Worm (Caenorhabditis elegans) whole organism, mixed stage, embryonic: Measurements from ENCODE around the gene K02C4.5.
A peak's percentile ranks its signal among the peaks of the same experiment; 100 is the strongest.

ENCODE experiments used
- M03D4.4 ChIP-seq: sonication (generic microtip); optimal IDR thresholded peaks from 2 replicates; lab custom pipeline; 2017; ENCODE audit warnings: mild to moderate bottlenecking, missing genetic modification characterization, missing compliant biosample characterization
- bed-3 ChIP-seq: fragments of 200-800 bp; sonication (Bioruptor generic); optimal IDR thresholded peaks from 3 replicates; lab custom pipeline; 2018; ENCODE audit warnings: mild to moderate bottlenecking, missing genetic modification characterization, moderate library complexity, missing compliant biosample characterization
- blmp-1 ChIP-seq: fragments of 150-350 bp; optimal IDR thresholded peaks from 2 replicates; lab custom pipeline; 2014; ENCODE audit warnings: missing biosample characterization, missing genetic modification characterization
- ceh-39 ChIP-seq: fragments of 150-350 bp; optimal IDR thresholded peaks from 2 replicates; lab custom pipeline; 2014; ENCODE audit warnings: missing biosample characterization, missing genetic modification characterization
- ceh-43 ChIP-seq: fragments of 200-800 bp; sonication (Bioruptor generic); optimal IDR thresholded peaks from 2 replicates; lab custom pipeline; 2018; ENCODE audit warnings: mild to moderate bottlenecking, missing genetic modification characterization, moderate library complexity, missing compliant biosample characterization
- ceh-83 ChIP-seq: fragments of 200-800 bp; sonication (Bioruptor generic); optimal IDR thresholded peaks from 2 replicates; lab custom pipeline; 2018; ENCODE audit warnings: mild to moderate bottlenecking, missing genetic modification characterization, missing compliant biosample characterization
- ces-1 ChIP-seq: fragments of 150-350 bp; optimal IDR thresholded peaks from 2 replicates; lab custom pipeline; 2014; ENCODE audit warnings: missing biosample characterization, missing genetic modification reagents, missing genetic modification characterization
- cnd-1 ChIP-seq: fragments of 200-800 bp; sonication (Bioruptor generic); optimal IDR thresholded peaks from 2 replicates; lab custom pipeline; 2018; ENCODE audit warnings: mild to moderate bottlenecking, missing genetic modification characterization, missing compliant biosample characterization
- drap-1 ChIP-seq: fragments of 200-800 bp; sonication (Bioruptor generic); optimal IDR thresholded peaks from 3 replicates; lab custom pipeline; 2018; ENCODE audit warnings: mild to moderate bottlenecking, missing genetic modification characterization, missing compliant biosample characterization
- elt-1 ChIP-seq: sonication (generic microtip); optimal IDR thresholded peaks from 2 replicates; lab custom pipeline; 2017; ENCODE audit warnings: missing genetic modification characterization, mild to moderate bottlenecking, missing compliant biosample characterization, antibody characterized with exemption, moderate library complexity, borderline replicate concordance; ENCODE audit not compliant: insufficient read depth
- elt-3 ChIP-seq: fragments of 150-350 bp; optimal IDR thresholded peaks from 2 replicates; lab custom pipeline; 2014; ENCODE audit warnings: missing biosample characterization, missing genetic modification characterization
- flh-1 ChIP-seq: fragments of 200-800 bp; sonication (Bioruptor generic); optimal IDR thresholded peaks from 2 replicates; lab custom pipeline; 2018; ENCODE audit warnings: mild to moderate bottlenecking, missing genetic modification characterization, moderate library complexity, missing compliant biosample characterization
- ham-2 ChIP-seq: fragments of 200-800 bp; sonication (Bioruptor generic); optimal IDR thresholded peaks from 2 replicates; lab custom pipeline; 2018; ENCODE audit warnings: mild to moderate bottlenecking, missing genetic modification characterization, missing compliant biosample characterization
- hlh-1 ChIP-seq: fragments of 150-350 bp; optimal IDR thresholded peaks from 2 replicates; lab custom pipeline; 2014; ENCODE audit warnings: missing biosample characterization, missing genetic modification reagents, missing genetic modification characterization
- lin-13 ChIP-seq: fragments of 150-350 bp; optimal IDR thresholded peaks from 2 replicates; lab custom pipeline; 2014; ENCODE audit warnings: missing biosample characterization, missing genetic modification characterization
- lin-32 ChIP-seq: fragments of 200-800 bp; sonication (Bioruptor generic); optimal IDR thresholded peaks from 2 replicates; lab custom pipeline; 2018; ENCODE audit warnings: mild to moderate bottlenecking, missing genetic modification characterization, missing compliant biosample characterization
- lsy-2 ChIP-seq: fragments of 150-350 bp; optimal IDR thresholded peaks from 2 replicates; lab custom pipeline; 2014; ENCODE audit warnings: missing biosample characterization, missing genetic modification characterization
- mab-5 ChIP-seq: fragments of 150-350 bp; optimal IDR thresholded peaks from 2 replicates; lab custom pipeline; 2014; ENCODE audit warnings: missing biosample characterization, missing genetic modification characterization
- mep-1 ChIP-seq: fragments of 150-350 bp; optimal IDR thresholded peaks from 2 replicates; lab custom pipeline; 2017; ENCODE audit warnings: missing biosample characterization, missing genetic modification reagents, missing genetic modification characterization, inconsistent platforms
- mls-2 ChIP-seq: sonication (generic microtip); optimal IDR thresholded peaks from 2 replicates; lab custom pipeline; 2016; ENCODE audit warnings: mild to moderate bottlenecking, missing genetic modification characterization, moderate library complexity, missing compliant biosample characterization
- nhr-12 ChIP-seq: fragments of 150-350 bp; optimal IDR thresholded peaks from 2 replicates; lab custom pipeline; 2014; ENCODE audit warnings: missing biosample characterization, missing genetic modification characterization
- nhr-2 ChIP-seq: fragments of 150-350 bp; optimal IDR thresholded peaks from 2 replicates; lab custom pipeline; 2014; ENCODE audit warnings: missing biosample characterization, missing genetic modification characterization
- nhr-237 ChIP-seq: fragments of 150-350 bp; optimal IDR thresholded peaks from 2 replicates; lab custom pipeline; 2014; ENCODE audit warnings: missing biosample characterization, missing genetic modification characterization
- nhr-28 ChIP-seq: fragments of 150-350 bp; optimal IDR thresholded peaks from 2 replicates; lab custom pipeline; 2014; ENCODE audit warnings: missing biosample characterization, missing genetic modification characterization
- nhr-76 ChIP-seq: sonication (generic microtip); optimal IDR thresholded peaks from 2 replicates; lab custom pipeline; 2017; ENCODE audit warnings: missing biosample characterization, missing genetic modification characterization
- pha-4 ChIP-seq: fragments of 150-350 bp; optimal IDR thresholded peaks from 2 replicates; lab custom pipeline; 2018; ENCODE audit warnings: missing biosample characterization, missing genetic modification reagents, missing genetic modification characterization
- sem-2 ChIP-seq: fragments of 200-800 bp; sonication (Bioruptor generic); optimal IDR thresholded peaks from 2 replicates; lab custom pipeline; 2018; ENCODE audit warnings: mild to moderate bottlenecking, missing genetic modification characterization, missing compliant biosample characterization
- snpc-4 ChIP-seq: fragments of 150-350 bp; optimal IDR thresholded peaks from 2 replicates; lab custom pipeline; 2014; ENCODE audit warnings: missing biosample characterization, missing genetic modification characterization
- sptf-1 ChIP-seq: sonication (generic microtip); optimal IDR thresholded peaks from 2 replicates; lab custom pipeline; 2017; ENCODE audit warnings: mild to moderate bottlenecking, missing genetic modification characterization, moderate library complexity, missing compliant biosample characterization
- tbx-8 ChIP-seq: fragments of 200-800 bp; sonication (Bioruptor generic); optimal IDR thresholded peaks from 2 replicates; lab custom pipeline; 2018; ENCODE audit warnings: mild to moderate bottlenecking, missing genetic modification characterization, moderate library complexity, missing compliant biosample characterization
- unc-120 ChIP-seq: sonication (generic microtip); optimal IDR thresholded peaks from 2 replicates; lab custom pipeline; 2017; ENCODE audit warnings: missing genetic modification characterization, missing compliant biosample characterization; ENCODE audit not compliant: poor library complexity, severe bottlenecking
- unc-39 ChIP-seq: fragments of 150-350 bp; optimal IDR thresholded peaks from 2 replicates; lab custom pipeline; 2014; ENCODE audit warnings: missing biosample characterization, missing genetic modification characterization
- unc-62 ChIP-seq: fragments of 150-350 bp; optimal IDR thresholded peaks from 2 replicates; lab custom pipeline; 2014; ENCODE audit warnings: missing biosample characterization, missing genetic modification reagents, missing genetic modification characterization
- zip-8 ChIP-seq: fragments of 150-350 bp; optimal IDR thresholded peaks from 2 replicates; lab custom pipeline; 2014; ENCODE audit warnings: missing biosample characterization, missing genetic modification characterization
- ztf-11 ChIP-seq: fragments of 150-350 bp; optimal IDR thresholded peaks from 2 replicates; lab custom pipeline; 2014; ENCODE audit warnings: missing biosample characterization, missing genetic modification characterization

Gene K02C4.5

DNA sequence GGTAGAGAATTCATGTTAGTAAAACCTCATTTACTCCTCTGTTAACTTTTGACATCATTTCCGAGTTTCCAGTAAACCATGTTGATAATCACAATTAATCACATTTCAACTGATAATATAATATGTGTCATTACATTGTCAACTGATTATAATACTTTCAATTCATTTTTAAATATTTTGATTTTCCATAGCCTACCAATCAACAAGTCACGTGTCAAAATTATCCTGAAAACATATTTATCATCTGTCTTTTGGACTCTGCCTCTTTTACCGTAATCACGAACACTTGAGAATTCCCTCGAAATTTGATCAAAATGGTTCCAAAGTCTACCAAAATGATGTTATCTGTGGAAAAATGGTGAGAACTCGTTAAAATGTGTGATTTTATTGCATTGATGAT is 4.2 kb upstream of the K02C4.5 start:
- no peak for TF ChIP-seq pha-4
- no peak for TF ChIP-seq nhr-237 (tag; lab: Kevin White, UChicago)
- no peak for TF ChIP-seq flh-1
- TF ChIP-seq, all 35 proteins: peak for 0

DNA sequence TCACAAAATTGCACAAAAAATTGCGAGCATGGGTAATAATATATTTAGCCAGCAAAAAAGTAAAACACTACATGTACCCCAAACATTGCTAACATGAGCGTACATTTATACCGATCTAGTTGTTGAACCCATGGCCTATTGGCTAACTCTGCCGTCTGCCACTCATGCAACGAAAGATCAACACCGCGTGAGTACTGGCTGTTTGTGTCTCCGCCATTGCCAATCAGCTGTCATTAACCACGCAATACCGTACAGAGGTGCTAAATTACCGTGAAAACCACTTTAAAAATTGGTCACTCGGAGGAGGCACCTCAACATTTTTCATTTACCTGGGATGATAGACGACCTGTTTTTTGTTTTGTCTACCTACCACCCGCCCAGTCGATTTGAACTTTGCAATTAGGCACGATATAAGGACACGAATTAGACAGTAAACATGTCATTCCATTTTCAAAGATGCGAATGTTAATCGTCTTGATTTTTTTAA is 2.9 kb upstream of the K02C4.5 start, which contains the start of gene K02C4.2:
TSS of gene K02C4.2 (plus strand) at position 437 of the 487 bp plus-strand sequence.
- TF ChIP-seq ceh-83 (peak; percentile 89), ztf-11 (tag; lab: Kevin White, UChicago) (no peak), nhr-237 (tag; lab: Kevin White, UChicago) (no peak), flh-1 (peak; percentile 59), nhr-2 (tag; lab: Kevin White, UChicago) (no peak), unc-62 (GFP tag; lab: Kevin White, UChicago) (peak; percentile 22), lin-32 (peak; percentile 76), nhr-28 (tag; lab: Kevin White, UChicago) (no peak), elt-3 (tag; lab: Kevin White, UChicago) (no peak), ceh-43 (peak; percentile 63), hlh-1 (peak; percentile 8), sem-2 (GFP tag; lab: Kevin White, UChicago) (peak; percentile 76), tbx-8 (GFP tag; lab: Kevin White, UChicago) (peak; percentile 59), lsy-2 (tag; lab: Kevin White, UChicago) (no peak), ceh-39 (tag; lab: Kevin White, UChicago) (no peak), snpc-4 (no peak), unc-39 (tag; lab: Kevin White, UChicago) (no peak), mep-1 (tag; lab: Kevin White, UChicago) (peak; percentile 12), nhr-12 (tag; lab: Kevin White, UChicago) (no peak), mab-5 (tag; lab: Kevin White, UChicago) (no peak), bed-3 (GFP tag; lab: Kevin White, UChicago) (peak; percentile 12), elt-1 (tag; lab: Kevin White, UChicago) (no peak), unc-120 (tag; lab: Kevin White, UChicago) (peak; percentile 20), zip-8 (peak; percentile 23), M03D4.4 (tag; lab: Kevin White, UChicago) (peak; percentile 79), mls-2 (tag; lab: Kevin White, UChicago) (peak; percentile 81), blmp-1 (tag; lab: Kevin White, UChicago) (no peak), pha-4 (peak; percentile 55), nhr-76 (tag; lab: Kevin White, UChicago) (no peak), ces-1 (GFP tag; lab: Kevin White, UChicago) (no peak), lin-13 (peak; percentile 20), ham-2 (GFP tag; lab: Kevin White, UChicago) (peak; percentile 73), drap-1 (GFP tag; lab: Kevin White, UChicago) (peak; percentile 86), cnd-1 (tag; lab: Kevin White, UChicago) (peak; percentile 86), sptf-1 (tag; lab: Kevin White, UChicago) (no peak)

DNA sequence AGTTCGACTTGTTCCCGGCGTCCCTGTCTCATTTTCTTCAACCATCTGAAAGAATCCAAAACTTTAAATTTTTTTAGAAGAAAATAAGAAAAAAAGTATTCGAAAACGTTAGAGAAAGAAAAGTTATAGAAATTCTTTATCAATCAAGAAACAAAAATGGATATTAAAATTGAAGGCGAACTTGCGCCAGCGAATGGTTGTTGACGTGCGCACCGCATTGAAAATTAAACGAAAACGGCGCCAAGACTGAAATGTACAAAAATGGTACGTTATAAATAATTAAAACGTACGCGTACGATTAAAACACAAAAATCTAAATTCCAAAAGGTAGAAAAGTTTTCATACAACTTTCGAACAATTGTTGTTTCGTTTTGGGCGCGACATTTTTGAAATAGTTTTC is 8.6 kb downstream of the K02C4.5 start, which contains the start of gene K02C4.3:
TSS of gene K02C4.3 (minus strand) at position 51 of the 400 bp plus-strand sequence.
- TF ChIP-seq lsy-2 (tag; lab: Kevin White, UChicago) (peak; percentile 63), nhr-2 (tag; lab: Kevin White, UChicago) (no peak), elt-3 (tag; lab: Kevin White, UChicago) (no peak), bed-3 (GFP tag; lab: Kevin White, UChicago) (no peak), mep-1 (tag; lab: Kevin White, UChicago) (peak; percentile 60), ceh-83 (no peak)
- TF ChIP-seq, all 35 proteins: peak for 2

DNA sequence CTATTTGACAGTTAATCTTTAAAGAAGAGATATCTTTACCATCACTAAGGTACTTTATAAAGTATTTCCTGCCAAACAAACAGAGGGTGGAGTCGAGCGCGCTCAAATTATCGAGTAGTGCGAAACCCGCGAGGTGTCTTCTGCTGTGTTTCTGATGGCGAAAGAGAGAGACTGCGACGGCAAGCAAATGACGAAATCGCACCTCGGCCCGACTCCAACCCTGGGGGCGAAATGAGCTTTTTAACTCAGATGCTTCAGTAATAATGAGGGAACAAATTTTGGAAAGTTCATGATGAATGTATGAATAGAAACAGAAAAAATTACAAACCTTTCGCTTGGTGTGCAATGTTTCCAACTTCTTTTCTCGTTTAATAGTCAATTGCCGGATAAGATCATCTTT is 13.3 kb downstream of the K02C4.5 start:
- TF ChIP-seq elt-1 (tag; lab: Kevin White, UChicago) (no peak), ceh-83 (peak; percentile 37), mep-1 (tag; lab: Kevin White, UChicago) (no peak), flh-1 (no peak), zip-8 (no peak), mab-5 (tag; lab: Kevin White, UChicago) (no peak), blmp-1 (tag; lab: Kevin White, UChicago) (no peak), nhr-28 (tag; lab: Kevin White, UChicago) (no peak), drap-1 (GFP tag; lab: Kevin White, UChicago) (peak; percentile 27), unc-62 (GFP tag; lab: Kevin White, UChicago) (no peak), tbx-8 (GFP tag; lab: Kevin White, UChicago) (no peak), snpc-4 (no peak), nhr-2 (tag; lab: Kevin White, UChicago) (no peak), ceh-39 (tag; lab: Kevin White, UChicago) (peak; percentile 25), nhr-237 (tag; lab: Kevin White, UChicago) (no peak), sptf-1 (tag; lab: Kevin White, UChicago) (peak; percentile 17), bed-3 (GFP tag; lab: Kevin White, UChicago) (no peak), nhr-76 (tag; lab: Kevin White, UChicago) (no peak)
